Worm (Caenorhabditis elegans) whole organism, L4/young adult: ENCODE results near the gene ins-22.

Experiments used
- dao-5 ChIP-seq: sonication (generic microtip); optimal IDR thresholded peaks from 2 replicates; lab custom pipeline; 2016; ENCODE audit warnings: missing genotype, missing genetic modification characterization, moderate library complexity, missing compliant biosample characterization
- him-1 ChIP-seq: sonication (generic microtip); optimal IDR thresholded peaks from 2 replicates; lab custom pipeline; 2016; ENCODE audit warnings: missing genotype, missing genetic modification reagents, missing genetic modification characterization, missing compliant biosample characterization

- TF ChIP-seq dao-5 (tag; lab: Kevin White, UChicago) (no peak), him-1 (tag; lab: Kevin White, UChicago) (no peak)
Measured at ce11 chrIII:10006734-10007348, 19.2 kb upstream of the ins-22 start, which contains the start of gene C05B5.8.
